Worm (Caenorhabditis elegans) whole organism, L4 larva: Measurements from ENCODE around the gene C53A5.16.

Source experiments
- R02D3.7 ChIP-seq: fragments of 150-350 bp; sonication (generic microtip); optimal IDR thresholded peaks from 3 replicates; lab custom pipeline; 2014; ENCODE audit warnings: missing biosample characterization, missing genetic modification characterization
- jun-1 ChIP-seq: fragments of 150-350 bp; optimal IDR thresholded peaks from 2 replicates; lab custom pipeline; 2014; ENCODE audit warnings: missing biosample characterization, missing genetic modification reagents, missing genetic modification characterization
- mxl-2 ChIP-seq: fragments of 200-800 bp; sonication (Bioruptor generic); conservative IDR thresholded peaks from 2 replicates; pipeline ENCODE4 v1.3.6; 2022; ENCODE audit warnings: missing genetic modification reagents, missing genetic modification characterization, missing compliant biosample characterization
- unc-62 ChIP-seq, 3 experiments: fragments of 150-350 bp in 1 of 3; sonication (generic microtip); optimal IDR thresholded peaks in 2 of 3; peaks in 1 of 3; 1 replicate in 1 of 3; 2 replicates in 2 of 3; lab custom pipeline; 2014 to 2017; ENCODE audit warnings: missing biosample characterization in 3 of 3, missing genetic modification characterization in 3 of 3, missing genetic modification reagents in 3 of 3, missing genotype in 1 of 3

- TF ChIP-seq R02D3.7 (tag; lab: Kevin White, UChicago) (no peak), jun-1 (tag; lab: Kevin White, UChicago) (no peak), mxl-2 (GFP tag; lab: Robert Waterston, UW) (no peak), unc-62 (GFP tag; optimal IDR thresholded peaks at IDR 0.05 in 1 of 2; lab: Kevin White, UChicago) (peak in 1 of 2 experiments; percentile 58), unc-62 (tag; optimal IDR thresholded peaks at IDR 0.05; lab: Kevin White, UChicago) (no peak)
Observed at ce11 chrV:14496446-14496845, 26.0 kb downstream of the C53A5.16 start.
